Fruit fly (Drosophila melanogaster) whole organism, embryonic: ENCODE data around the gene cic.
A peak's percentile ranks its signal among the peaks of the same experiment; 100 is the strongest.

Source experiments
- ATbp ChIP-seq: fragments of 200-800 bp; sonication (Bioruptor generic); optimal IDR thresholded peaks from 2 replicates; lab custom pipeline; 2017; ENCODE audit warnings: missing biosample characterization, mild to moderate bottlenecking, missing genetic modification characterization, missing genetic modification reagents
- Asciz ChIP-seq: fragments of 200-800 bp; sonication (Bioruptor generic); optimal IDR thresholded peaks from 2 replicates; lab custom pipeline; 2017; ENCODE audit warnings: missing biosample characterization, mild to moderate bottlenecking, missing genetic modification characterization, missing genetic modification reagents
- B-H2 ChIP-seq: fragments of 200-800 bp; sonication (Bioruptor generic); optimal IDR thresholded peaks from 2 replicates; lab custom pipeline; 2018; ENCODE audit warnings: missing biosample characterization, mild to moderate bottlenecking, missing genetic modification characterization
- CG11247 ChIP-seq: fragments of 200-800 bp; sonication (Bioruptor generic); IDR thresholded peaks from 2 replicates; pipeline ENCODE4 v1.3.6; 2022; ENCODE audit warnings: missing biosample characterization, missing genetic modification characterization
- CG12942 ChIP-seq: fragments of 200-800 bp; sonication (Bioruptor generic); optimal IDR thresholded peaks from 3 replicates; lab custom pipeline; 2016; ENCODE audit warnings: missing biosample characterization, missing genetic modification characterization
- CG13775 ChIP-seq: fragments of 200-800 bp; sonication (Bioruptor generic); optimal IDR thresholded peaks from 3 replicates; lab custom pipeline; 2017; ENCODE audit warnings: missing biosample characterization, mild to moderate bottlenecking, missing genetic modification characterization
- CG14014 ChIP-seq: fragments of 200-800 bp; sonication (Bioruptor generic); IDR thresholded peaks from 2 replicates; pipeline ENCODE4 v1.3.6; 2022; ENCODE audit warnings: missing biosample characterization, missing genetic modification characterization
- CG16863 ChIP-seq: fragments of 200-800 bp; sonication (Bioruptor generic); optimal IDR thresholded peaks from 3 replicates; lab custom pipeline; 2016; ENCODE audit warnings: missing biosample characterization, missing genetic modification characterization
- CG17186 ChIP-seq: fragments of 200-800 bp; sonication (Bioruptor generic); optimal IDR thresholded peaks from 3 replicates; lab custom pipeline; 2017; ENCODE audit warnings: missing biosample characterization, missing genetic modification reagents, missing genetic modification characterization
- CG17802 ChIP-seq: fragments of 200-800 bp; sonication (Bioruptor generic); optimal IDR thresholded peaks from 2 replicates; lab custom pipeline; 2018; ENCODE audit warnings: missing biosample characterization, mild to moderate bottlenecking, missing genetic modification characterization, moderate library complexity
- CG17829 ChIP-seq: fragments of 200-800 bp; optimal IDR thresholded peaks from 2 replicates; lab custom pipeline; 2019; ENCODE audit warnings: missing biosample characterization, mild to moderate bottlenecking, missing genetic modification characterization, moderate library complexity
- CG18262 ChIP-seq: fragments of 200-800 bp; optimal IDR thresholded peaks from 3 replicates; lab custom pipeline; 2019; ENCODE audit warnings: missing biosample characterization, mild to moderate bottlenecking, missing genetic modification characterization, moderate library complexity
- CG30403 ChIP-seq: fragments of 200-800 bp; sonication (Bioruptor generic); optimal IDR thresholded peaks from 3 replicates; lab custom pipeline; 2016; ENCODE audit warnings: missing biosample characterization, missing genetic modification characterization
- CG33213 ChIP-seq: fragments of 200-800 bp; sonication (Bioruptor generic); optimal IDR thresholded peaks from 3 replicates; lab custom pipeline; 2016; ENCODE audit warnings: missing biosample characterization, missing genetic modification characterization
- CG6813 ChIP-seq: fragments of 200-800 bp; sonication (Bioruptor generic); optimal IDR thresholded peaks from 2 replicates; lab custom pipeline; 2017; ENCODE audit warnings: missing biosample characterization, missing genetic modification characterization, mild to moderate bottlenecking, moderate library complexity, missing genetic modification reagents
- CG7745 ChIP-seq: fragments of 200-800 bp; sonication (Bioruptor generic); optimal IDR thresholded peaks from 2 replicates; lab custom pipeline; 2018; ENCODE audit warnings: missing biosample characterization, mild to moderate bottlenecking, missing genetic modification characterization, moderate library complexity
- CG8281 ChIP-seq: fragments of 200-800 bp; sonication (Bioruptor generic); optimal IDR thresholded peaks from 2 replicates; lab custom pipeline; 2018; ENCODE audit warnings: missing biosample characterization, mild to moderate bottlenecking, missing genetic modification characterization, moderate library complexity
- D19A ChIP-seq: fragments of 200-800 bp; optimal IDR thresholded peaks from 3 replicates; lab custom pipeline; 2019; ENCODE audit warnings: missing biosample characterization, mild to moderate bottlenecking, missing genetic modification characterization, moderate library complexity
- Dip2 ChIP-seq: fragments of 200-800 bp; sonication (Bioruptor generic); IDR thresholded peaks from 2 replicates; pipeline ENCODE4 v1.3.6; 2022; ENCODE audit warnings: missing biosample characterization, missing genetic modification characterization
- Eip74EF ChIP-seq, 2 experiments: fragments of 200-800 bp in 1 of 2; fragments of >200 bp in 1 of 2; sonication (Bioruptor generic) in 1 of 2; optimal IDR thresholded peaks; 2 replicates each; lab custom pipeline; 2017 to 2019; ENCODE audit warnings: missing biosample characterization in 2 of 2, missing genetic modification characterization in 2 of 2, mild to moderate bottlenecking in 1 of 2, moderate library complexity in 1 of 2
- HLH54F ChIP-seq: fragments of 200-800 bp; sonication (Bioruptor generic); optimal IDR thresholded peaks from 3 replicates; lab custom pipeline; 2016; ENCODE audit warnings: missing biosample characterization, missing genetic modification characterization
- Hr51 ChIP-seq, 2 experiments: fragments of 200-800 bp; sonication (Bioruptor generic); optimal IDR thresholded peaks; 2 replicates in 1 of 2; 3 replicates in 1 of 2; lab custom pipeline; 2016 to 2018; ENCODE audit warnings: missing biosample characterization in 2 of 2, missing genetic modification characterization in 2 of 2, mild to moderate bottlenecking in 1 of 2, moderate library complexity in 1 of 2
- Opbp ChIP-seq: fragments of 200-800 bp; sonication (Bioruptor generic); IDR thresholded peaks from 3 replicates; pipeline ENCODE4 v1.3.6; 2022; ENCODE audit warnings: missing biosample characterization, missing genetic modification characterization; ENCODE audit not compliant: partially characterized antibody
- PHDP ChIP-seq: fragments of 200-800 bp; sonication (Bioruptor generic); optimal IDR thresholded peaks from 3 replicates; lab custom pipeline; 2018; ENCODE audit warnings: missing biosample characterization, mild to moderate bottlenecking, missing genetic modification characterization, moderate library complexity
- Sry-β ChIP-seq: fragments of 200-800 bp; sonication (Bioruptor generic); optimal IDR thresholded peaks from 2 replicates; lab custom pipeline; 2018; ENCODE audit warnings: missing biosample characterization, mild to moderate bottlenecking, missing genetic modification characterization, moderate library complexity
- YL-1 ChIP-seq: fragments of 200-800 bp; sonication (Bioruptor generic); optimal IDR thresholded peaks from 3 replicates; lab custom pipeline; 2017; ENCODE audit warnings: missing biosample characterization, mild to moderate bottlenecking, missing genetic modification characterization
- ase ChIP-seq: fragments of 200-800 bp; sonication (Bioruptor generic); IDR thresholded peaks from 3 replicates; pipeline ENCODE4 v1.3.6; 2022; ENCODE audit warnings: missing biosample characterization, missing genetic modification characterization
- ato ChIP-seq: fragments of 200-800 bp; sonication (Bioruptor generic); IDR thresholded peaks from 2 replicates; pipeline ENCODE4 v1.3.6; 2022; ENCODE audit warnings: missing biosample characterization, missing genetic modification characterization; ENCODE audit not compliant: partially characterized antibody
- bcd ChIP-seq: fragments of 200-800 bp; sonication (Bioruptor generic); optimal IDR thresholded peaks from 2 replicates; lab custom pipeline; 2017; ENCODE audit warnings: missing biosample characterization, mild to moderate bottlenecking, missing genetic modification characterization
- bowl ChIP-seq: fragments of 200-800 bp; sonication (Bioruptor generic); IDR thresholded peaks from 2 replicates; pipeline ENCODE4 v1.3.6; 2022; ENCODE audit warnings: missing biosample characterization, missing genetic modification characterization
- dati ChIP-seq: fragments of 200-800 bp; sonication (Bioruptor generic); IDR thresholded peaks from 2 replicates; pipeline ENCODE4 v1.3.6; 2022; ENCODE audit warnings: missing biosample characterization, missing genetic modification characterization
- gro ChIP-seq: fragments of 200-800 bp; sonication (Bioruptor generic); optimal IDR thresholded peaks from 2 replicates; lab custom pipeline; 2016; ENCODE audit warnings: missing biosample characterization, missing genetic modification characterization
- h ChIP-seq: fragments of >200 bp; optimal IDR thresholded peaks from 2 replicates; lab custom pipeline; 2017
- hbn ChIP-seq: fragments of 200-800 bp; sonication (Bioruptor generic); IDR thresholded peaks from 2 replicates; pipeline ENCODE4 v1.3.6; 2022; ENCODE audit warnings: missing biosample characterization, missing genetic modification characterization; ENCODE audit not compliant: partially characterized antibody
- hkb ChIP-seq, 2 experiments: fragments of 200-800 bp in 1 of 2; fragments of >200 bp in 1 of 2; sonication (Bioruptor generic) in 1 of 2; IDR thresholded peaks in 1 of 2; optimal IDR thresholded peaks in 1 of 2; 2 replicates each; pipeline versions ENCODE4 v1.3.6 to Lab custom; 2017 to 2022; ENCODE audit warnings: missing biosample characterization in 1 of 2, missing genetic modification characterization in 1 of 2
- klu ChIP-seq: fragments of 200-800 bp; sonication (Bioruptor generic); IDR thresholded peaks from 2 replicates; pipeline ENCODE4 v1.3.6; 2022; ENCODE audit warnings: missing biosample characterization, missing genetic modification characterization
- lov ChIP-seq, 2 experiments: fragments of 200-800 bp in 1 of 2; fragments of >200 bp in 1 of 2; sonication (Bioruptor generic) in 1 of 2; IDR thresholded peaks in 1 of 2; optimal IDR thresholded peaks in 1 of 2; 2 replicates in 1 of 2; 3 replicates in 1 of 2; pipeline versions ENCODE4 v1.3.6 to Lab custom; 2017 to 2022; ENCODE audit warnings: missing biosample characterization in 1 of 2, missing genetic modification characterization in 1 of 2
- onecut ChIP-seq: fragments of 200-800 bp; sonication (Bioruptor generic); IDR thresholded peaks from 2 replicates; pipeline ENCODE4 v1.3.6; 2022; ENCODE audit warnings: missing biosample characterization, missing genetic modification characterization
- otp ChIP-seq: fragments of 200-800 bp; sonication (Bioruptor generic); IDR thresholded peaks from 3 replicates; pipeline ENCODE4, ENCODE4 v1.3.6; 2022; ENCODE audit warnings: missing biosample characterization, missing genetic modification characterization
- sr ChIP-seq: fragments of 200-800 bp; sonication (Bioruptor generic); IDR thresholded peaks from 3 replicates; pipeline ENCODE4 v1.3.6; 2022; ENCODE audit warnings: missing biosample characterization, missing genetic modification characterization
- tap ChIP-seq: fragments of 200-800 bp; optimal IDR thresholded peaks from 3 replicates; lab custom pipeline; 2019; ENCODE audit warnings: missing biosample characterization, mild to moderate bottlenecking, missing genetic modification characterization, moderate library complexity
- tup ChIP-seq: fragments of 200-800 bp; sonication (Bioruptor generic); optimal IDR thresholded peaks from 2 replicates; lab custom pipeline; 2016; ENCODE audit warnings: missing biosample characterization, mild to moderate bottlenecking, missing genetic modification characterization, moderate library complexity
- unc-4 ChIP-seq: fragments of 200-800 bp; sonication (Bioruptor generic); IDR thresholded peaks from 2 replicates; pipeline ENCODE4 v1.3.6; 2022; ENCODE audit warnings: missing biosample characterization, missing genetic modification characterization; ENCODE audit not compliant: partially characterized antibody
- wek ChIP-seq: fragments of 200-800 bp; sonication (Bioruptor generic); optimal IDR thresholded peaks from 3 replicates; lab custom pipeline; 2018; ENCODE audit warnings: missing biosample characterization, mild to moderate bottlenecking, missing genetic modification characterization, moderate library complexity
- zen2 ChIP-seq: fragments of 200-800 bp; sonication (Bioruptor generic); IDR thresholded peaks from 3 replicates; pipeline ENCODE4 v1.3.6; 2022; ENCODE audit warnings: missing biosample characterization, missing genetic modification characterization; ENCODE audit not compliant: partially characterized antibody

cic gene

DNA sequence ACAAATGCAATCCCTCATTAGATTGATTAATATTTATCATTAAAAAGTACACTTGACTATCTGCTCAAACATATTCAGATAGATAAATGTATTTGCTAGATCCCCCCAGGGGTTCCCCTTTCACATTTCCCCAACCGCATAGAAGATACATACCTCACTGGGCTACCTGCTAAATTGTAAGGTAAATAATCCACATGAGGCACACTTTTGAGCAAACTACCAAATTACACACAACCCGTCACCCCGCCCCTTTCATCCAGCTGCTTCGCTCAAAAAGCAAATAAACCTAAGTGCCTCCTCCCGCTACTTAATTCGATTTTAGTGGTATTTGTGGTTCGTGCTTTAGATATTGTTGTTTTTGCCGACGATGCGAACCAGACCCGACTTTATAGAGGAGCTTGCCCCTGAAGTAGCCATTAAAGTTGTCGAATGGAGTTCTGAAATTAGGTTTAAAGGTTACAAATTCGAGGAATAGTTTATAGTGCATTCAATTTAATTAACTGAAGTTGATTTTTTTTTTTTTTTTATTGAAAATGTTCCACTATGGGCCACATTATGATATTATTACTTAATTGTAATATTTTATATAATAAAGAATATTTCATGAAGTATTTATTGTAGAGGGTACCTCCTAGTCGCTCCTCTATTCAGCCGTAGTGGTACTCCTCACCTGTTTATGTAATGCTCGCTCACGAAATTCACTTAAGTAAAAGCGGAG is 10.5 kb downstream of the cic start (continued):
- TF ChIP-seq ato (GFP tag; lab: Robert Waterston, UW) (no peak), sr (0 out of 3 replicates have a peak, but pooled peaks have one; percentile 21), Hr51 (GFP tag; optimal IDR thresholded peaks at IDR 0.05; lab: Kevin White, UChicago) (peak in 1 of 2 experiments; percentile 33), ATbp (GFP tag; lab: Kevin White, UChicago) (peak; percentile 51), CG17829 (tag; lab: Kevin White, UChicago) (peak; percentile 4), hkb (optimal IDR thresholded peaks at IDR 0.05; lab: Kevin White, UChicago) (no peak), hkb (GFP tag; IDR thresholded peaks at IDR 0.05; lab: Robert Waterston, UW) (0 out of 2 replicates have a peak, but pooled peaks have one; percentile 34), YL-1 (no peak), Asciz (GFP tag; lab: Kevin White, UChicago) (peak; percentile 21), PHDP (tag; lab: Kevin White, UChicago) (peak; percentile 23), bowl (GFP tag; lab: Robert Waterston, UW) (no peak), CG13775 (peak; percentile 8), D19A (tag; lab: Kevin White, UChicago) (peak; percentile 64), CG30403 (GFP tag; lab: Kevin White, UChicago) (peak; percentile 33), zen2 (GFP tag; lab: Robert Waterston, UW) (no peak), wek (peak; percentile 30), CG12942 (no peak), otp (peak; percentile 60; the same call in 1 of the 3 replicates), bcd (GFP tag; lab: Kevin White, UChicago) (peak; percentile 14), CG6813 (peak; percentile 19), lov (optimal IDR thresholded peaks at IDR 0.05; lab: Kevin White, UChicago) (no peak), lov (GFP tag; IDR thresholded peaks at IDR 0.05; lab: Robert Waterston, UW) (0 out of 3 replicates have a peak, but pooled peaks have one; percentile 7), CG18262 (tag; lab: Kevin White, UChicago) (peak; percentile 52), CG7745 (tag; lab: Kevin White, UChicago) (no peak)

DNA sequence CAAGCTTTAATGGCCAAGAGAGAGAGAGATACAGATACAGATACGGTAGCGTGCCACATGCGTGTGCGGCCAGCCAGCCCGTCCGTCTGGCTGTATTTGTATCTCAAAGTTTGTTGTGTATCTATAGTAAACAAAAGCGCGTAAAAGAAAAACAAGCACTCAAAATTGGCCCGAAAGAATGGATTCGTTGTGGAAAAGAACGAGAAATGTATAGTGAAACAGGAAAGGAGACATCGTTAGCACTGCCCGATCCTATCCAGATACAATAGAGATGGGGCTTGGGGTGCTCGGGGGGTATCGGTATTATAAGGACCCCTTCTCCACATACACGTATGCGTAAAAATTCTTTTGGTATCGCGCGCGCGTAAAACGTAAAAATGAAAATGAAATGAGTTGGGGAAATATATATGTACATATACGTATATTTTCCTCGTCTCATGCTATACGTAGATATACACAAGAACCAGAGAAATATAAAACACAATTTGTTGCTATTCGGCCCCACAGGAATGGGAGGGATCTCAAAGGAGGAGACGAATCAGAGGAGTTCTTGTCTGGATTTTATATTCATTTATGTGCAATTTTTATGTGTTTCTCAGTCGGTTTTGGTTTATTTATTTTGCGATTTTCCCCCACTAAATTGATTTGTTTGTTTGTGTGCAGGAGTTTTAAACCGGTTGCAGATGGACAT is 11.4 kb downstream of the cic start:
- TF ChIP-seq zen2 (GFP tag; lab: Robert Waterston, UW) (no peak), onecut (GFP tag; lab: Robert Waterston, UW) (peak; percentile 15; the same call in 1 of the 2 replicates), Eip74EF (GFP tag; optimal IDR thresholded peaks at IDR 0.05; lab: Kevin White, UChicago) (no peak), Sry-β (GFP tag; lab: Kevin White, UChicago) (no peak), hbn (GFP tag; lab: Robert Waterston, UW) (no peak), HLH54F (GFP tag; lab: Kevin White, UChicago) (no peak), gro (peak; percentile 11), CG14014 (peak; percentile 8; the same call in 1 of the 2 replicates), CG6813 (peak; percentile 55), CG33213 (GFP tag; lab: Kevin White, UChicago) (no peak), ase (no peak), Dip2 (GFP tag; lab: Robert Waterston, UW) (no peak), CG16863 (GFP tag; lab: Kevin White, UChicago) (no peak), h (lab: Kevin White, UChicago) (no peak), CG7745 (tag; lab: Kevin White, UChicago) (no peak), klu (no peak), Opbp (no peak), CG17802 (tag; lab: Kevin White, UChicago) (no peak), CG8281 (tag; lab: Kevin White, UChicago) (peak; percentile 28), tup (GFP tag; lab: Kevin White, UChicago) (no peak), tap (tag; lab: Kevin White, UChicago) (peak; percentile 17), B-H2 (GFP tag; lab: Kevin White, UChicago) (no peak), CG11247 (GFP tag; lab: Robert Waterston, UW) (no peak), unc-4 (GFP tag; lab: Robert Waterston, UW) (no peak), CG17186 (GFP tag; lab: Kevin White, UChicago) (no peak), dati (GFP tag; lab: Robert Waterston, UW) (no peak)
